Fruit fly (Drosophila melanogaster) whole organism, embryonic: Measurements from ENCODE around the gene Bug22.

Source experiments
- Ada2b ChIP-seq: fragments of 200-800 bp; sonication (Bioruptor generic); IDR thresholded peaks from 2 replicates; pipeline ENCODE4 v1.3.6; 2022; ENCODE audit warnings: missing biosample characterization, missing genetic modification characterization
- Antp ChIP-seq: fragments of 200-800 bp; sonication (Bioruptor generic); optimal IDR thresholded peaks from 3 replicates; lab custom pipeline; 2016; ENCODE audit warnings: missing biosample characterization, missing genetic modification characterization
- CG10543 ChIP-seq: fragments of 200-800 bp; sonication (Bioruptor generic); optimal IDR thresholded peaks from 3 replicates; lab custom pipeline; 2017; ENCODE audit warnings: missing biosample characterization, mild to moderate bottlenecking, missing genetic modification characterization, moderate library complexity
- CG11093 ChIP-seq: fragments of 200-800 bp; sonication (Bioruptor generic); IDR thresholded peaks from 3 replicates; pipeline ENCODE4 v1.3.6; 2022; ENCODE audit warnings: missing biosample characterization, missing genetic modification characterization
- CG11247 ChIP-seq: fragments of 200-800 bp; sonication (Bioruptor generic); IDR thresholded peaks from 2 replicates; pipeline ENCODE4 v1.3.6; 2022; ENCODE audit warnings: missing biosample characterization, missing genetic modification characterization
- CG15514 ChIP-seq: fragments of 200-800 bp; sonication (Bioruptor generic); optimal IDR thresholded peaks from 3 replicates; lab custom pipeline; 2017; ENCODE audit warnings: missing biosample characterization, missing genetic modification characterization, mild to moderate bottlenecking, moderate library complexity, missing genetic modification reagents
- CG2116 ChIP-seq: fragments of 200-800 bp; sonication (Bioruptor generic); optimal IDR thresholded peaks from 3 replicates; lab custom pipeline; 2018; ENCODE audit warnings: missing biosample characterization, mild to moderate bottlenecking, missing genetic modification characterization
- CG34376 ChIP-seq: fragments of 200-800 bp; sonication (Bioruptor generic); optimal IDR thresholded peaks from 2 replicates; lab custom pipeline; 2018; ENCODE audit warnings: missing biosample characterization, mild to moderate bottlenecking, missing genetic modification characterization
- CG6813 ChIP-seq: fragments of 200-800 bp; sonication (Bioruptor generic); optimal IDR thresholded peaks from 2 replicates; lab custom pipeline; 2017; ENCODE audit warnings: missing biosample characterization, missing genetic modification characterization, mild to moderate bottlenecking, moderate library complexity, missing genetic modification reagents
- CG7271 ChIP-seq: fragments of 200-800 bp; sonication (Bioruptor generic); optimal IDR thresholded peaks from 2 replicates; lab custom pipeline; 2018; ENCODE audit warnings: missing biosample characterization, mild to moderate bottlenecking, missing genetic modification characterization, moderate library complexity
- CG8359 ChIP-seq: fragments of 200-800 bp; sonication (Bioruptor generic); optimal IDR thresholded peaks from 2 replicates; lab custom pipeline; 2017; ENCODE audit warnings: missing biosample characterization, mild to moderate bottlenecking, missing genetic modification characterization, borderline replicate concordance
- CG8478 ChIP-seq: fragments of >200 bp; optimal IDR thresholded peaks from 2 replicates; lab custom pipeline; 2018
- CG9797 ChIP-seq: fragments of 200-800 bp; sonication (Bioruptor generic); optimal IDR thresholded peaks from 3 replicates; lab custom pipeline; 2018; ENCODE audit warnings: missing biosample characterization, mild to moderate bottlenecking, missing genetic modification characterization
- D19A ChIP-seq: fragments of 200-800 bp; optimal IDR thresholded peaks from 3 replicates; lab custom pipeline; 2019; ENCODE audit warnings: missing biosample characterization, mild to moderate bottlenecking, missing genetic modification characterization, moderate library complexity
- Dek ChIP-seq: fragments of 200-800 bp; sonication (Bioruptor generic); optimal IDR thresholded peaks from 3 replicates; lab custom pipeline; 2019; ENCODE audit warnings: missing biosample characterization, mild to moderate bottlenecking, missing genetic modification characterization, moderate library complexity
- Dll ChIP-seq: fragments of 200-800 bp; sonication (Bioruptor generic); IDR thresholded peaks from 4 replicates; pipeline ENCODE4 v1.3.6; 2022; ENCODE audit warnings: missing biosample characterization, missing genetic modification characterization; ENCODE audit not compliant: partially characterized antibody
- Dp ChIP-seq: fragments of 200-800 bp; sonication (Bioruptor generic); optimal IDR thresholded peaks from 2 replicates; lab custom pipeline; 2018; ENCODE audit warnings: missing biosample characterization, mild to moderate bottlenecking, missing genetic modification characterization, moderate library complexity
- E2f1 ChIP-seq: fragments of 200-800 bp; sonication (Bioruptor generic); IDR thresholded peaks from 2 replicates; pipeline ENCODE4 v1.3.6; 2022; ENCODE audit warnings: missing biosample characterization, missing genetic modification characterization
- Gsc ChIP-seq: fragments of 200-800 bp; sonication (Bioruptor generic); IDR thresholded peaks from 2 replicates; pipeline ENCODE4 v1.3.6; 2022; ENCODE audit warnings: missing biosample characterization, missing genetic modification characterization
- Mrtf ChIP-seq: fragments of 200-800 bp; sonication (Bioruptor generic); IDR thresholded peaks from 3 replicates; pipeline ENCODE4 v1.3.6; 2022; ENCODE audit warnings: missing biosample characterization, missing genetic modification characterization
- Oaz ChIP-seq: fragments of 200-800 bp; sonication (Bioruptor generic); IDR thresholded peaks from 2 replicates; pipeline ENCODE4 v1.3.6; 2022; ENCODE audit warnings: missing biosample characterization, missing genetic modification characterization
- Poxn ChIP-seq: fragments of 200-800 bp; sonication (Bioruptor generic); IDR thresholded peaks from 2 replicates; pipeline ENCODE4 v1.3.6; 2022; ENCODE audit warnings: missing biosample characterization, missing genetic modification characterization
- Rfx ChIP-seq: fragments of 200-800 bp; sonication (Bioruptor generic); IDR thresholded peaks from 2 replicates; pipeline ENCODE4 v1.3.6; 2022; ENCODE audit warnings: missing biosample characterization, missing genetic modification characterization
- Sin3A ChIP-seq: fragments of >200 bp; optimal IDR thresholded peaks from 2 replicates; lab custom pipeline; 2018
- Sox102F ChIP-seq: fragments of 200-800 bp; sonication (Bioruptor generic); optimal IDR thresholded peaks from 2 replicates; lab custom pipeline; 2018; ENCODE audit warnings: missing biosample characterization, mild to moderate bottlenecking, missing genetic modification characterization, moderate library complexity
- Spps ChIP-seq: fragments of 200-800 bp; sonication (Bioruptor generic); optimal IDR thresholded peaks from 2 replicates; lab custom pipeline; 2018; ENCODE audit warnings: missing biosample characterization, mild to moderate bottlenecking, missing genetic modification characterization
- Sry-δ ChIP-seq: fragments of 200-800 bp; sonication (Bioruptor generic); optimal IDR thresholded peaks from 2 replicates; lab custom pipeline; 2016; ENCODE audit warnings: missing biosample characterization, missing genetic modification characterization
- amos ChIP-seq: fragments of 200-800 bp; sonication (Bioruptor generic); IDR thresholded peaks from 2 replicates; pipeline ENCODE4 v1.3.6; 2022; ENCODE audit warnings: missing biosample characterization, missing genetic modification characterization; ENCODE audit not compliant: partially characterized antibody
- cato ChIP-seq: fragments of 200-800 bp; sonication (Bioruptor generic); optimal IDR thresholded peaks from 2 replicates; lab custom pipeline; 2016; ENCODE audit warnings: missing biosample characterization, missing genetic modification characterization, borderline replicate concordance
- caup ChIP-seq: fragments of 200-800 bp; sonication (Bioruptor generic); optimal IDR thresholded peaks from 3 replicates; lab custom pipeline; 2017; ENCODE audit warnings: missing biosample characterization, mild to moderate bottlenecking, missing genetic modification characterization, moderate library complexity; ENCODE audit not compliant: severe bottlenecking
- eve ChIP-seq, 2 experiments: fragments of >200 bp; optimal IDR thresholded peaks; 2 replicates each; lab custom pipeline; 2017; ENCODE audit warnings: missing biosample characterization in 2 of 2, missing genetic modification characterization in 2 of 2
- gcm ChIP-seq: fragments of 200-800 bp; sonication (Bioruptor generic); optimal IDR thresholded peaks from 2 replicates; lab custom pipeline; 2019; ENCODE audit warnings: missing biosample characterization, mild to moderate bottlenecking, missing genetic modification characterization, moderate library complexity
- hb ChIP-seq: fragments of 200-800 bp; sonication (Bioruptor generic); IDR thresholded peaks from 3 replicates; pipeline ENCODE4 v1.3.6; 2022; ENCODE audit warnings: missing biosample characterization, missing genetic modification characterization; ENCODE audit not compliant: partially characterized antibody
- nerfin-1 ChIP-seq: fragments of 200-800 bp; sonication (Bioruptor generic); optimal IDR thresholded peaks from 3 replicates; lab custom pipeline; 2019; ENCODE audit warnings: missing biosample characterization, mild to moderate bottlenecking, missing genetic modification characterization, moderate library complexity
- oc ChIP-seq: fragments of 200-800 bp; sonication (Bioruptor generic); optimal IDR thresholded peaks from 2 replicates; lab custom pipeline; 2018; ENCODE audit warnings: missing biosample characterization, mild to moderate bottlenecking, missing genetic modification characterization, moderate library complexity
- pum ChIP-seq: fragments of 200-800 bp; sonication (Bioruptor generic); optimal IDR thresholded peaks from 2 replicates; lab custom pipeline; 2016; ENCODE audit warnings: missing biosample characterization, missing genetic modification characterization
- pzg ChIP-seq: fragments of 200-800 bp; sonication (Bioruptor generic); optimal IDR thresholded peaks from 3 replicates; lab custom pipeline; 2018; ENCODE audit warnings: missing biosample characterization, mild to moderate bottlenecking, missing genetic modification characterization, moderate library complexity
- ro ChIP-seq: fragments of 200-800 bp; sonication (Bioruptor generic); IDR thresholded peaks from 2 replicates; pipeline ENCODE4 v1.3.6; 2022; ENCODE audit warnings: missing biosample characterization, missing genetic modification characterization
- row ChIP-seq: fragments of 200-800 bp; sonication (Bioruptor generic); IDR thresholded peaks from 3 replicates; pipeline ENCODE4 v1.3.6; 2022; ENCODE audit warnings: missing biosample characterization, missing genetic modification characterization
- sna ChIP-seq: fragments of 200-800 bp; sonication (Bioruptor generic); IDR thresholded peaks from 2 replicates; pipeline ENCODE4 v1.3.6; 2022; ENCODE audit warnings: missing biosample characterization, missing genetic modification characterization; ENCODE audit not compliant: partially characterized antibody
- usp ChIP-seq: fragments of >200 bp; optimal IDR thresholded peaks from 2 replicates; lab custom pipeline; 2017; ENCODE audit warnings: missing biosample characterization, missing genetic modification characterization
- wek ChIP-seq: fragments of 200-800 bp; sonication (Bioruptor generic); optimal IDR thresholded peaks from 3 replicates; lab custom pipeline; 2018; ENCODE audit warnings: missing biosample characterization, mild to moderate bottlenecking, missing genetic modification characterization, moderate library complexity
- z ChIP-seq: fragments of 200-800 bp; sonication (Bioruptor generic); IDR thresholded peaks from 3 replicates; pipeline ENCODE4 v1.3.6; 2022; ENCODE audit warnings: missing biosample characterization, missing genetic modification characterization
- zen2 ChIP-seq: fragments of 200-800 bp; sonication (Bioruptor generic); IDR thresholded peaks from 3 replicates; pipeline ENCODE4 v1.3.6; 2022; ENCODE audit warnings: missing biosample characterization, missing genetic modification characterization; ENCODE audit not compliant: partially characterized antibody
- zf30C ChIP-seq: fragments of 200-800 bp; sonication (Bioruptor generic); optimal IDR thresholded peaks from 3 replicates; lab custom pipeline; 2018; ENCODE audit warnings: missing biosample characterization, mild to moderate bottlenecking, missing genetic modification characterization

Bug22 gene

DNA sequence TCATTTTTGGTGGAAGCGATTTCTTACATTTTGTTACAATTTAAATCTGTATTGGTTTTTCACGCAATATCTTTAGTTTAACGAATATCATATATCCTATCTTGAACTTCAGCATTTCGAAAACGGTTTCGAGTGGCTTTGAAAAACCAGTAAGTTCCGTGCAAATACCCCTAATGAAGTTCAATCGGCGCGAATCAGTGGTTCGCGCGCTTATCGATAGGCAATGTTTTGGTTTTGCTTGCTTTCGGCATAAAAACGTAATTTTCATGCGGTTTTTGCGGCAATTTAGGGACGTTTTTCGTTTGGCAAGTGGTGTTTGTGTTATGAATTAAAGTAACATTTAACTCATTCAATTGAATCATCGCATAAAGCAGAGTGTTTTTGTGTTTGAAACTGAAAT is 46.2 kb upstream of the Bug22 start, which contains the start of gene RluA-2 (continued):
- TF ChIP-seq Sry-δ (GFP tag; lab: Kevin White, UChicago) (no peak), Oaz (no peak), CG8478 (lab: Kevin White, UChicago) (no peak), amos (GFP tag; lab: Robert Waterston, UW) (peak; percentile 18; the same call in 1 of the 2 replicates), CG11247 (GFP tag; lab: Robert Waterston, UW) (no peak), Dek (no peak), eve (GFP tag; optimal IDR thresholded peaks at IDR 0.05; lab: Kevin White, UChicago) (peak in 1 of 2 experiments; percentile 26), zen2 (no peak), Sin3A (no peak), Dp (peak; percentile 49), nerfin-1 (no peak), Gsc (no peak), Ada2b (GFP tag; lab: Robert Waterston, UW) (no peak), z (GFP tag; lab: Robert Waterston, UW) (no peak), gcm (GFP tag; lab: Kevin White, UChicago) (no peak), wek (GFP tag; lab: Kevin White, UChicago) (peak; percentile 94), Dll (GFP tag; lab: Robert Waterston, UW) (0 out of 4 replicates have a peak, but pooled peaks have one; percentile 43), pum (no peak), CG11093 (GFP tag; lab: Robert Waterston, UW) (no peak), caup (GFP tag; lab: Kevin White, UChicago) (no peak), pzg (GFP tag; lab: Kevin White, UChicago) (peak; percentile 22), CG6813 (GFP tag; lab: Kevin White, UChicago) (no peak), usp (GFP tag; lab: Kevin White, UChicago) (no peak), Antp (GFP tag; lab: Kevin White, UChicago) (no peak), Mrtf (GFP tag; lab: Robert Waterston, UW) (no peak), CG2116 (GFP tag; lab: Kevin White, UChicago) (peak; percentile 4), Poxn (GFP tag; lab: Robert Waterston, UW) (no peak), oc (tag; lab: Kevin White, UChicago) (no peak), ro (GFP tag; lab: Robert Waterston, UW) (no peak), zf30C (GFP tag; lab: Kevin White, UChicago) (no peak), sna (GFP tag; lab: Robert Waterston, UW) (0 out of 2 replicates have a peak, but pooled peaks have one; percentile 40), CG9797 (GFP tag; lab: Kevin White, UChicago) (no peak), CG34376 (GFP tag; lab: Kevin White, UChicago) (no peak), Sox102F (GFP tag; lab: Kevin White, UChicago) (no peak), D19A (tag; lab: Kevin White, UChicago) (no peak), row (0 out of 3 replicates have a peak, but pooled peaks have one; percentile 11), CG8359 (GFP tag; lab: Kevin White, UChicago) (no peak), CG15514 (GFP tag; lab: Kevin White, UChicago) (peak; percentile 98), CG7271 (tag; lab: Kevin White, UChicago) (no peak), CG10543 (GFP tag; lab: Kevin White, UChicago) (no peak), Spps (no peak), hb (GFP tag; lab: Robert Waterston, UW) (no peak), cato (no peak), E2f1 (GFP tag; lab: Robert Waterston, UW) (no peak), Rfx (GFP tag; lab: Robert Waterston, UW) (no peak)
